Fruit fly (Drosophila melanogaster) whole organism, embryonic: Measurements from ENCODE around the gene Doa.

Experiments
- CG11247 ChIP-seq: fragments of 200-800 bp; sonication (Bioruptor generic); IDR thresholded peaks from 2 replicates; pipeline ENCODE4 v1.3.6; 2022; ENCODE audit warnings: missing biosample characterization, missing genetic modification characterization
- CG12071 ChIP-seq: fragments of 200-800 bp; sonication (Bioruptor generic); optimal IDR thresholded peaks from 3 replicates; lab custom pipeline; 2018; ENCODE audit warnings: missing biosample characterization, mild to moderate bottlenecking, missing genetic modification characterization
- CG13287 ChIP-seq: fragments of 200-800 bp; sonication (Bioruptor generic); IDR thresholded peaks from 2 replicates; pipeline ENCODE4 v1.3.6; 2022; ENCODE audit warnings: missing biosample characterization, missing genetic modification characterization; ENCODE audit not compliant: partially characterized antibody
- CG13624 ChIP-seq: fragments of 200-800 bp; sonication (Bioruptor generic); optimal IDR thresholded peaks from 2 replicates; lab custom pipeline; 2016; ENCODE audit warnings: missing biosample characterization, missing genetic modification characterization
- CG14441 ChIP-seq: fragments of 200-800 bp; sonication (Bioruptor generic); IDR thresholded peaks from 2 replicates; pipeline ENCODE4 v1.3.6; 2022; ENCODE audit warnings: missing biosample characterization, missing genetic modification characterization
- CG17361 ChIP-seq: fragments of 200-800 bp; sonication (Bioruptor generic); IDR thresholded peaks from 3 replicates; pipeline ENCODE4 v1.3.6; 2022; ENCODE audit warnings: missing biosample characterization, missing genetic modification characterization
- CG17568 ChIP-seq: fragments of 200-800 bp; sonication (Bioruptor generic); optimal IDR thresholded peaks from 2 replicates; lab custom pipeline; 2018; ENCODE audit warnings: missing biosample characterization, mild to moderate bottlenecking, missing genetic modification characterization, moderate library complexity
- CG17612 ChIP-seq: fragments of 200-800 bp; sonication (Bioruptor generic); IDR thresholded peaks from 2 replicates; pipeline ENCODE4 v1.3.6; 2022; ENCODE audit warnings: missing biosample characterization, missing genetic modification characterization
- CG18599 ChIP-seq: fragments of 200-800 bp; sonication (Bioruptor generic); optimal IDR thresholded peaks from 3 replicates; lab custom pipeline; 2017; ENCODE audit warnings: missing biosample characterization, missing genetic modification characterization, mild to moderate bottlenecking, moderate library complexity, missing genetic modification reagents
- CG30020 ChIP-seq: fragments of 200-800 bp; optimal IDR thresholded peaks from 2 replicates; lab custom pipeline; 2019; ENCODE audit warnings: missing biosample characterization, mild to moderate bottlenecking, missing genetic modification characterization, moderate library complexity
- CG3065 ChIP-seq: fragments of 200-800 bp; sonication (Bioruptor generic); optimal IDR thresholded peaks from 2 replicates; lab custom pipeline; 2016; ENCODE audit warnings: missing biosample characterization, missing genetic modification characterization
- CG34224 ChIP-seq: fragments of 200-800 bp; sonication (Bioruptor generic); IDR thresholded peaks from 3 replicates; pipeline ENCODE4 v1.3.6; 2022; ENCODE audit warnings: missing biosample characterization, missing genetic modification characterization; ENCODE audit not compliant: partially characterized antibody
- CG3838 ChIP-seq: fragments of 200-800 bp; sonication (Bioruptor generic); optimal IDR thresholded peaks from 3 replicates; lab custom pipeline; 2016; ENCODE audit warnings: missing biosample characterization, missing genetic modification characterization
- CG4707 ChIP-seq: fragments of 200-800 bp; sonication (Bioruptor generic); optimal IDR thresholded peaks from 2 replicates; lab custom pipeline; 2018; ENCODE audit warnings: missing biosample characterization, mild to moderate bottlenecking, missing genetic modification characterization, moderate library complexity
- CG6254 ChIP-seq: fragments of 200-800 bp; sonication (Bioruptor generic); optimal IDR thresholded peaks from 3 replicates; lab custom pipeline; 2017; ENCODE audit warnings: mild to moderate bottlenecking, missing biosample characterization, missing genetic modification reagents, missing genetic modification characterization
- CG6813 ChIP-seq: fragments of 200-800 bp; sonication (Bioruptor generic); optimal IDR thresholded peaks from 2 replicates; lab custom pipeline; 2017; ENCODE audit warnings: missing biosample characterization, missing genetic modification characterization, mild to moderate bottlenecking, moderate library complexity, missing genetic modification reagents
- CG8388 ChIP-seq: fragments of 200-800 bp; sonication (Bioruptor generic); optimal IDR thresholded peaks from 2 replicates; lab custom pipeline; 2019; ENCODE audit warnings: missing biosample characterization, mild to moderate bottlenecking, missing genetic modification characterization, moderate library complexity
- Eip74EF ChIP-seq, 2 experiments: fragments of 200-800 bp in 1 of 2; fragments of >200 bp in 1 of 2; sonication (Bioruptor generic) in 1 of 2; optimal IDR thresholded peaks; 2 replicates each; lab custom pipeline; 2017 to 2019; ENCODE audit warnings: missing biosample characterization in 2 of 2, missing genetic modification characterization in 2 of 2, mild to moderate bottlenecking in 1 of 2, moderate library complexity in 1 of 2
- HLH3B ChIP-seq: fragments of 200-800 bp; sonication (Bioruptor generic); IDR thresholded peaks from 2 replicates; pipeline ENCODE4 v1.3.6; 2022; ENCODE audit warnings: missing biosample characterization, missing genetic modification characterization
- Hmx ChIP-seq: fragments of 200-800 bp; sonication (Bioruptor generic); optimal IDR thresholded peaks from 2 replicates; lab custom pipeline; 2016; ENCODE audit warnings: missing biosample characterization, missing genetic modification characterization
- Mad ChIP-seq: fragments of 200-800 bp; sonication (Bioruptor generic); optimal IDR thresholded peaks from 2 replicates; lab custom pipeline; 2016; ENCODE audit warnings: missing biosample characterization, missing genetic modification characterization
- Sox102F ChIP-seq: fragments of 200-800 bp; sonication (Bioruptor generic); optimal IDR thresholded peaks from 2 replicates; lab custom pipeline; 2018; ENCODE audit warnings: missing biosample characterization, mild to moderate bottlenecking, missing genetic modification characterization, moderate library complexity
- Xbp1 ChIP-seq: fragments of 200-800 bp; sonication (Bioruptor generic); optimal IDR thresholded peaks from 3 replicates; lab custom pipeline; 2016; ENCODE audit warnings: missing biosample characterization, mild to moderate bottlenecking, missing genetic modification characterization
- Xrp1 ChIP-seq: fragments of 200-800 bp; sonication (Bioruptor generic); IDR thresholded peaks from 2 replicates; pipeline ENCODE4 v1.3.6; 2022; ENCODE audit warnings: missing biosample characterization, missing genetic modification characterization
- ac ChIP-seq: fragments of 200-800 bp; sonication (Bioruptor generic); optimal IDR thresholded peaks from 3 replicates; lab custom pipeline; 2017; ENCODE audit warnings: missing biosample characterization, mild to moderate bottlenecking, missing genetic modification characterization
- ap ChIP-seq: fragments of 200-800 bp; sonication (Bioruptor generic); IDR thresholded peaks from 2 replicates; pipeline ENCODE4 v1.3.6; 2022; ENCODE audit warnings: missing biosample characterization, missing genetic modification characterization
- ato ChIP-seq: fragments of 200-800 bp; sonication (Bioruptor generic); IDR thresholded peaks from 2 replicates; pipeline ENCODE4 v1.3.6; 2022; ENCODE audit warnings: missing biosample characterization, missing genetic modification characterization; ENCODE audit not compliant: partially characterized antibody
- bab2 ChIP-seq: fragments of 200-800 bp; sonication (Bioruptor generic); optimal IDR thresholded peaks from 2 replicates; lab custom pipeline; 2016; ENCODE audit warnings: missing biosample characterization, missing genetic modification characterization
- chif ChIP-seq, 2 experiments: fragments of 200-800 bp; sonication (Bioruptor generic); optimal IDR thresholded peaks; 3 replicates each; lab custom pipeline; 2016; ENCODE audit warnings: missing biosample characterization in 2 of 2, missing genetic modification characterization in 2 of 2
- crp ChIP-seq, 2 experiments: fragments of 200-800 bp; sonication (Bioruptor generic); optimal IDR thresholded peaks; 2 replicates in 1 of 2; 3 replicates in 1 of 2; lab custom pipeline; 2017; ENCODE audit warnings: missing biosample characterization in 2 of 2, missing genetic modification characterization in 2 of 2, mild to moderate bottlenecking in 1 of 2, moderate library complexity in 1 of 2
- disco-r ChIP-seq: fragments of 200-800 bp; sonication (Bioruptor generic); optimal IDR thresholded peaks from 2 replicates; lab custom pipeline; 2016; ENCODE audit warnings: missing biosample characterization, missing genetic modification characterization
- dysf ChIP-seq: fragments of 200-800 bp; sonication (Bioruptor generic); IDR thresholded peaks from 3 replicates; pipeline ENCODE4 v1.3.6; 2022; ENCODE audit warnings: missing biosample characterization, missing genetic modification characterization
- fru ChIP-seq: fragments of >200 bp; optimal IDR thresholded peaks from 2 replicates; lab custom pipeline; 2017
- gem ChIP-seq: fragments of 200-800 bp; sonication (Bioruptor generic); optimal IDR thresholded peaks from 2 replicates; lab custom pipeline; 2019; ENCODE audit warnings: missing biosample characterization, mild to moderate bottlenecking, missing genetic modification characterization, moderate library complexity
- jing ChIP-seq: fragments of 200-800 bp; sonication (Bioruptor generic); optimal IDR thresholded peaks from 2 replicates; lab custom pipeline; 2018; ENCODE audit warnings: missing biosample characterization, mild to moderate bottlenecking, missing genetic modification characterization
- kni ChIP-seq: fragments of 200-800 bp; sonication (Bioruptor generic); optimal IDR thresholded peaks from 3 replicates; lab custom pipeline; 2017; ENCODE audit warnings: mild to moderate bottlenecking, missing biosample characterization, missing genetic modification reagents, missing genetic modification characterization
- maf-S ChIP-seq: fragments of 200-800 bp; sonication (Bioruptor generic); optimal IDR thresholded peaks from 2 replicates; lab custom pipeline; 2016; ENCODE audit warnings: missing biosample characterization, missing genetic modification characterization
- org-1 ChIP-seq: fragments of 200-800 bp; sonication (Bioruptor generic); optimal IDR thresholded peaks from 2 replicates; lab custom pipeline; 2017; ENCODE audit warnings: missing biosample characterization, missing genetic modification characterization
- otp ChIP-seq: fragments of 200-800 bp; sonication (Bioruptor generic); IDR thresholded peaks from 3 replicates; pipeline ENCODE4, ENCODE4 v1.3.6; 2022; ENCODE audit warnings: missing biosample characterization, missing genetic modification characterization
- pan ChIP-seq, 4 experiments: fragments of >200 bp in 3 of 4; fragments of 200-800 bp in 1 of 4; sonication (Bioruptor generic) in 1 of 4; optimal IDR thresholded peaks in 3 of 4; IDR thresholded peaks in 1 of 4; 2 replicates each; pipeline versions ENCODE4 v1.3.6 to Lab custom; 2017 to 2022; ENCODE audit warnings: missing biosample characterization in 2 of 4, missing genetic modification characterization in 2 of 4, mixed read lengths in 1 of 4
- pb ChIP-seq: fragments of 200-800 bp; sonication (Bioruptor generic); optimal IDR thresholded peaks from 3 replicates; lab custom pipeline; 2016; ENCODE audit warnings: missing biosample characterization, missing genetic modification characterization
- peb ChIP-seq: fragments of 200-800 bp; sonication (Bioruptor generic); IDR thresholded peaks from 2 replicates; pipeline ENCODE4 v1.3.6; 2022; ENCODE audit warnings: missing biosample characterization, missing genetic modification characterization
- phol ChIP-seq: fragments of 200-800 bp; sonication (Bioruptor generic); optimal IDR thresholded peaks from 3 replicates; lab custom pipeline; 2018; ENCODE audit warnings: missing biosample characterization, mild to moderate bottlenecking, missing genetic modification characterization, moderate library complexity
- psq ChIP-seq: fragments of 200-800 bp; sonication (Bioruptor generic); optimal IDR thresholded peaks from 2 replicates; lab custom pipeline; 2017; ENCODE audit warnings: missing biosample characterization, missing genetic modification characterization
- pum ChIP-seq: fragments of 200-800 bp; sonication (Bioruptor generic); optimal IDR thresholded peaks from 2 replicates; lab custom pipeline; 2016; ENCODE audit warnings: missing biosample characterization, missing genetic modification characterization
- pzg ChIP-seq: fragments of 200-800 bp; sonication (Bioruptor generic); optimal IDR thresholded peaks from 3 replicates; lab custom pipeline; 2018; ENCODE audit warnings: missing biosample characterization, mild to moderate bottlenecking, missing genetic modification characterization, moderate library complexity
- ranshi ChIP-seq: fragments of 200-800 bp; sonication (Bioruptor generic); IDR thresholded peaks from 2 replicates; pipeline ENCODE4 v1.3.6; 2022; ENCODE audit warnings: missing biosample characterization, missing genetic modification characterization
- sisA ChIP-seq: fragments of 200-800 bp; sonication (Bioruptor generic); IDR thresholded peaks from 2 replicates; pipeline ENCODE4 v1.3.6; 2022; ENCODE audit warnings: missing biosample characterization, missing genetic modification characterization
- slp2 ChIP-seq: fragments of 200-800 bp; sonication (Bioruptor generic); optimal IDR thresholded peaks from 2 replicates; lab custom pipeline; 2016; ENCODE audit warnings: missing biosample characterization, missing genetic modification characterization
- stwl ChIP-seq: fragments of 200-800 bp; sonication (Bioruptor generic); optimal IDR thresholded peaks from 3 replicates; lab custom pipeline; 2018; ENCODE audit warnings: missing biosample characterization, mild to moderate bottlenecking, missing genetic modification characterization, moderate library complexity
- tx ChIP-seq: fragments of 200-800 bp; sonication (Bioruptor generic); optimal IDR thresholded peaks from 2 replicates; lab custom pipeline; 2016; ENCODE audit warnings: missing biosample characterization, missing genetic modification characterization

Doa gene

DNA sequence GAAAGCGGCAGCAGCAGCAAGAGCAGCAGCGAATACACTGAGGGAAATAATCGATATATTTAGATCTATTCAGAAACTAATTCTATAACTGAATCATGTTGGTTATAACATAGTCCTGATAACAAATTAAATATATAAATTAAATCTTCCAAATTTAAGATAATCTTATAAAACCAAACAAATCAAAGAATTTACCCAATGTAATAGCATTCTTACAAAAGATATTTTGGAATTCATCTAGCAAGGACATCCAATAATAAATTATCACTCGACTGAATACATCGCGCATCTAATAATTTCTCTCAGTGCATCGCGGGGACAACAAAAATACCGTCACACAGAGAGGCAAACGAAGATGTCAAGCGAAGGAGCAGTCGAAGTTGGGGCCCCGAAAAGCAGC is 71.2 kb downstream of the Doa start (continued):
- TF ChIP-seq Hmx (GFP tag; lab: Kevin White, UChicago): no peak
- no peak for TF ChIP-seq maf-S
- no peak for TF ChIP-seq ap (GFP tag; lab: Robert Waterston, UW)
- no peak for TF ChIP-seq pb (GFP tag; lab: Kevin White, UChicago)
- TF ChIP-seq HLH3B: no peak
- no peak for TF ChIP-seq kni (GFP tag; lab: Kevin White, UChicago)
- TF ChIP-seq peb: no peak
- TF ChIP-seq phol (tag; lab: Kevin White, UChicago): no peak
- no peak for TF ChIP-seq chif (GFP tag; optimal IDR thresholded peaks at IDR 0.05; lab: Kevin White, UChicago)
- TF ChIP-seq CG34224: no peak
- no peak for TF ChIP-seq CG11247 (GFP tag; lab: Robert Waterston, UW)
- TF ChIP-seq CG8388: no peak
- TF ChIP-seq pum (GFP tag; lab: Kevin White, UChicago): no peak
- no peak for TF ChIP-seq CG3065 (GFP tag; lab: Kevin White, UChicago)
- no peak for TF ChIP-seq pzg (GFP tag; lab: Kevin White, UChicago)
- no peak for TF ChIP-seq bab2 (GFP tag; lab: Kevin White, UChicago)
- no peak for TF ChIP-seq Mad (GFP tag; lab: Kevin White, UChicago)
- no peak for TF ChIP-seq CG13624 (GFP tag; lab: Kevin White, UChicago)
- no peak for TF ChIP-seq CG13287 (GFP tag; lab: Robert Waterston, UW)
- no peak for TF ChIP-seq otp
- no peak for TF ChIP-seq ato
- no peak for TF ChIP-seq crp (GFP tag; optimal IDR thresholded peaks at IDR 0.05; lab: Kevin White, UChicago)
- peak; percentile 70 for TF ChIP-seq gem (tag; lab: Kevin White, UChicago)
- no peak for TF ChIP-seq CG17361 (GFP tag; lab: Robert Waterston, UW)
- TF ChIP-seq CG12071 (GFP tag; lab: Kevin White, UChicago): no peak
- no peak for TF ChIP-seq CG4707 (GFP tag; lab: Kevin White, UChicago)
- TF ChIP-seq CG6813: no peak
- no peak for TF ChIP-seq fru (lab: Kevin White, UChicago)
- no peak for TF ChIP-seq sisA
- no peak for TF ChIP-seq stwl (tag; lab: Kevin White, UChicago)
- TF ChIP-seq CG18599 (GFP tag; lab: Kevin White, UChicago): peak; percentile 82
- no peak for TF ChIP-seq CG3838 (GFP tag; lab: Kevin White, UChicago)
- TF ChIP-seq dysf (GFP tag; lab: Robert Waterston, UW): peak; percentile 49; the same call in 1 of the 3 replicates
- TF ChIP-seq ranshi (GFP tag; lab: Robert Waterston, UW): no peak
- peak; percentile 28 for TF ChIP-seq Sox102F (GFP tag; lab: Kevin White, UChicago)
- TF ChIP-seq slp2 (GFP tag; lab: Kevin White, UChicago): no peak
- no peak for TF ChIP-seq CG14441 (GFP tag; lab: Robert Waterston, UW)
- no peak for TF ChIP-seq psq
- TF ChIP-seq pan (optimal IDR thresholded peaks at IDR 0.05; lab: Kevin White, UChicago): no peak
- TF ChIP-seq pan (GFP tag; optimal IDR thresholded peaks at IDR 0.05 in 1 of 2, IDR thresholded peaks at IDR 0.05 in 1 of 2): peak in 1 of 2 experiments; percentile 44
- TF ChIP-seq CG17612: no peak
- no peak for TF ChIP-seq jing (GFP tag; lab: Kevin White, UChicago)
- no peak for TF ChIP-seq CG6254 (GFP tag; lab: Kevin White, UChicago)
- peak; percentile 23 for TF ChIP-seq Xbp1 (GFP tag; lab: Kevin White, UChicago)
- TF ChIP-seq tx: no peak
- no peak for TF ChIP-seq CG30020
- TF ChIP-seq CG17568: no peak
- TF ChIP-seq Eip74EF (GFP tag; optimal IDR thresholded peaks at IDR 0.05; lab: Kevin White, UChicago): no peak
- no peak for TF ChIP-seq disco-r
- peak; percentile 43 for TF ChIP-seq org-1
- no peak for TF ChIP-seq ac (GFP tag; lab: Kevin White, UChicago)
- TF ChIP-seq Xrp1 (GFP tag; lab: Robert Waterston, UW): no peak
